Fruit fly (Drosophila melanogaster) whole organism, wandering third instar larva: ENCODE results near the gene Vha13.
A peak's percentile ranks its signal among the peaks of the same experiment; 100 is the strongest.

ENCODE experiments used
- CG32264 ChIP-seq: fragments of 200-800 bp; sonication (Bioruptor generic); optimal IDR thresholded peaks from 2 replicates; lab custom pipeline; 2016; ENCODE audit warnings: missing biosample characterization, missing genetic modification characterization
- CrebA ChIP-seq: fragments of 200-800 bp; sonication (Bioruptor generic); optimal IDR thresholded peaks from 2 replicates; lab custom pipeline; 2016; ENCODE audit warnings: missing biosample characterization, mild to moderate bottlenecking, missing genetic modification characterization, borderline replicate concordance
- Dif ChIP-seq: fragments of 200-275, 200-300 bp; sonication (Bioruptor generic); optimal IDR thresholded peaks from 2 replicates; lab custom pipeline; 2018; ENCODE audit warnings: missing biosample characterization, missing genetic modification characterization; ENCODE audit not compliant: partially characterized antibody
- HLH106 ChIP-seq: fragments of 200-800 bp; optimal IDR thresholded peaks from 3 replicates; lab custom pipeline; 2019; ENCODE audit warnings: missing biosample characterization, mild to moderate bottlenecking, missing genetic modification characterization, moderate library complexity
- Hnf4 ChIP-seq: fragments of 200-800 bp; sonication (Bioruptor generic); optimal IDR thresholded peaks from 2 replicates; lab custom pipeline; 2016; ENCODE audit warnings: missing biosample characterization, mild to moderate bottlenecking, missing genetic modification characterization
- Hr83 ChIP-seq: fragments of 200-300 bp; sonication (Bioruptor generic); optimal IDR thresholded peaks from 2 replicates; lab custom pipeline; 2016; ENCODE audit warnings: missing biosample characterization, mild to moderate bottlenecking, missing genetic modification characterization, moderate library complexity; ENCODE audit not compliant: poor library complexity, severe bottlenecking
- Jra ChIP-seq: sonication (Bioruptor generic); optimal IDR thresholded peaks from 2 replicates; lab custom pipeline; 2016; ENCODE audit warnings: missing biosample characterization, missing genetic modification characterization
- Mio ChIP-seq: sonication (Bioruptor generic); optimal IDR thresholded peaks from 2 replicates; lab custom pipeline; 2016; ENCODE audit warnings: missing biosample characterization, missing genetic modification characterization
- Myc ChIP-seq: fragments of >200 bp; optimal IDR thresholded peaks from 2 replicates; lab custom pipeline; 2017
- OdsH ChIP-seq: fragments of 200-800 bp; sonication (Bioruptor generic); optimal IDR thresholded peaks from 2 replicates; lab custom pipeline; 2016; ENCODE audit warnings: missing biosample characterization, mild to moderate bottlenecking, missing genetic modification characterization
- Rel ChIP-seq, 2 experiments: fragments of 200-800 bp; sonication (Bioruptor generic) in 1 of 2; optimal IDR thresholded peaks; 2 replicates in 1 of 2; 3 replicates in 1 of 2; lab custom pipeline; 2016 to 2019; ENCODE audit warnings: mild to moderate bottlenecking in 2 of 2, missing biosample characterization in 2 of 2, missing genetic modification characterization in 2 of 2, moderate library complexity in 1 of 2
- Sp1 ChIP-seq: fragments of 200-800 bp; sonication (Bioruptor generic); optimal IDR thresholded peaks from 3 replicates; lab custom pipeline; 2019; ENCODE audit warnings: missing biosample characterization, mild to moderate bottlenecking, missing genetic modification characterization, moderate library complexity
- Vsx2 ChIP-seq: fragments of 200-300, 225-300 bp; sonication (Bioruptor generic); optimal IDR thresholded peaks from 2 replicates; lab custom pipeline; 2018; ENCODE audit warnings: missing biosample characterization, missing genetic modification characterization; ENCODE audit not compliant: partially characterized antibody
- br ChIP-seq: fragments of 200-800 bp; sonication (Bioruptor generic); optimal IDR thresholded peaks from 2 replicates; lab custom pipeline; 2016; ENCODE audit warnings: missing biosample characterization, missing genetic modification characterization
- dl ChIP-seq, 2 experiments: fragments of 175-275, 200-275 bp in 1 of 2; fragments of 200-275 bp in 1 of 2; sonication (Bioruptor generic); optimal IDR thresholded peaks; lab custom pipeline; 2018; ENCODE audit warnings: mild to moderate bottlenecking in 2 of 2, missing biosample characterization in 2 of 2, missing genetic modification characterization in 2 of 2, moderate library complexity in 2 of 2; ENCODE audit not compliant: partially characterized antibody in 2 of 2, insufficient read depth in 1 of 2
- dmrt93B ChIP-seq: fragments of 200-800 bp; sonication (Bioruptor generic); optimal IDR thresholded peaks from 2 replicates; lab custom pipeline; 2018; ENCODE audit warnings: missing biosample characterization, mild to moderate bottlenecking, missing genetic modification characterization
- dsf ChIP-seq: sonication (Bioruptor generic); optimal IDR thresholded peaks from 2 replicates; lab custom pipeline; 2016; ENCODE audit warnings: missing biosample characterization, missing genetic modification characterization, borderline replicate concordance
- ey ChIP-seq: fragments of 200-800 bp; sonication (Bioruptor generic); optimal IDR thresholded peaks from 2 replicates; lab custom pipeline; 2016; ENCODE audit warnings: missing biosample characterization, missing genetic modification characterization
- foxo ChIP-seq, 2 experiments: fragments of 200-800 bp; sonication (Bioruptor generic); optimal IDR thresholded peaks; 2 replicates in 1 of 2; 3 replicates in 1 of 2; lab custom pipeline; 2016 to 2017; ENCODE audit warnings: missing biosample characterization in 2 of 2, missing genetic modification characterization in 2 of 2
- fru ChIP-seq: fragments of 200-800 bp; sonication (Bioruptor generic); optimal IDR thresholded peaks from 3 replicates; lab custom pipeline; 2016; ENCODE audit warnings: missing biosample characterization, mild to moderate bottlenecking, missing genetic modification characterization
- h ChIP-seq: fragments of 200-800 bp; sonication (Bioruptor generic); optimal IDR thresholded peaks from 3 replicates; lab custom pipeline; 2016; ENCODE audit warnings: missing biosample characterization, mild to moderate bottlenecking, missing genetic modification characterization
- psq ChIP-seq: fragments of 200-800 bp; sonication (Bioruptor generic); optimal IDR thresholded peaks from 3 replicates; lab custom pipeline; 2017; ENCODE audit warnings: missing biosample characterization, mild to moderate bottlenecking, missing genetic modification characterization, moderate library complexity
- rgr ChIP-seq: fragments of 200-800 bp; sonication (Bioruptor generic); optimal IDR thresholded peaks from 3 replicates; lab custom pipeline; 2016; ENCODE audit warnings: missing biosample characterization, mild to moderate bottlenecking, missing genetic modification characterization
- sv ChIP-seq: fragments of 200-800 bp; sonication (Bioruptor generic); optimal IDR thresholded peaks from 3 replicates; lab custom pipeline; 2016; ENCODE audit warnings: missing biosample characterization, missing genetic modification characterization
- usp ChIP-seq: fragments of >200 bp; optimal IDR thresholded peaks from 2 replicates; lab custom pipeline; 2017; ENCODE audit warnings: missing biosample characterization, missing genetic modification characterization
- woc ChIP-seq: sonication (Bioruptor generic); optimal IDR thresholded peaks from 2 replicates; lab custom pipeline; 2016; ENCODE audit warnings: missing biosample characterization, mild to moderate bottlenecking, missing genetic modification characterization

Vha13 gene

DNA sequence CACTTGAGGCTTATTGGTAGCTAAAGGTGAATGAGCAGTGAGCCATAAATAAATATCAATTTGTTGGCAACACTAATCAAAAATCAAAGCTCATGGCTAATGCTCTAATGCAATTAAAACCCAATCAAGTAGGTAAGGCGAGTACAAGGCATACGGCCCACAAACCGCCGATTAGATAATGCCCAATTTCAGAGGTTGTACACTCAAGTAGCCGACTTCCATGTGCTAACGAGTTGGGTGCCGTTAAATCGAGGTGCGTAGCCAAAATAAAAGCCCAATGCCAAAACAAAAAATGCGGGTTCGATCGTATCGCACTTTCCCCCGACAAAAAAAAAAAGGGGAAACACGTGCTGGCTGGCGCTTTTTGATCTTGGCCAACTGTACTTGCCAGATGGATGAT, 22.2 kb downstream of the Vha13 start:
- TF ChIP-seq CG32264 (GFP tag; lab: Kevin White, UChicago) = no peak
- no peak for TF ChIP-seq br (GFP tag; lab: Kevin White, UChicago)
- peak; percentile 40 for TF ChIP-seq h (GFP tag; lab: Kevin White, UChicago)
- no peak for TF ChIP-seq Rel (GFP tag; optimal IDR thresholded peaks at IDR 0.05; lab: Kevin White, UChicago)
- peak; percentile 66 for TF ChIP-seq Rel (tag; optimal IDR thresholded peaks at IDR 0.05; lab: Kevin White, UChicago)
- TF ChIP-seq Jra (GFP tag; lab: Kevin White, UChicago) = no peak
- TF ChIP-seq dl (GFP tag; optimal IDR thresholded peaks at IDR 0.05; lab: Kevin White, UChicago; ENCODE audit: insufficient read depth in 1 of 2, partially characterized antibody in 2 of 2) = no peak
- TF ChIP-seq rgr = no peak
- TF ChIP-seq Myc = no peak
- no peak for TF ChIP-seq fru (GFP tag; lab: Kevin White, UChicago)
- TF ChIP-seq ey (GFP tag; lab: Kevin White, UChicago) = no peak
- no peak for TF ChIP-seq Dif (GFP tag; lab: Kevin White, UChicago)

DNA sequence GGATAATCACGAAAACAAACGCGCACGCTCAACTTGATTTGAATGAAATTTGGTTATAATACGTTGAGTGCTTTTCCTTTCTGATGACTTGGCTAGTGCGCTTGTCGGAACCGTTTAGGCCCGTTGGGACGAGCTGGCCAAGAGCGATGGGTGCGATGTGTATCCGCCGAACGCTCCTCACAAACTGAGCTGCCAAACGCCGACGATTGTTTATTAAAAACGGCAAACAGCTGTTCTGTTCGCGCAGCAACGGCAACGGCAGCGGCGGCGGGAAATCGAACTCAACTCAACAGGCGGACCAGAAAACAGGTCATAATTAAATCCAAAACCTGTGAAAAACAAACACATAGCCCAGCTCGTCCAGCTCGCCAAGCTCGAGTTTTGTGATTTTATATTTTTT, 23.2 kb downstream of the Vha13 start:
- no peak for TF ChIP-seq Rel (GFP tag; optimal IDR thresholded peaks at IDR 0.05; lab: Kevin White, UChicago)
- peak; percentile 4 for TF ChIP-seq Rel (tag; optimal IDR thresholded peaks at IDR 0.05; lab: Kevin White, UChicago)
- TF ChIP-seq woc = no peak
- no peak for TF ChIP-seq Sp1 (GFP tag; lab: Kevin White, UChicago)
- peak; percentile 25 for TF ChIP-seq h (GFP tag; lab: Kevin White, UChicago)
- TF ChIP-seq, all 38 proteins: peak for 2

- TF ChIP-seq Mio (GFP tag; lab: Kevin White, UChicago) = no peak
- TF ChIP-seq Hr83 (GFP tag; lab: Kevin White, UChicago) = no peak
- TF ChIP-seq fru (GFP tag; lab: Kevin White, UChicago) = no peak
- no peak for TF ChIP-seq foxo (GFP tag; optimal IDR thresholded peaks at IDR 0.05; lab: Kevin White, UChicago)
- no peak for TF ChIP-seq dsf (GFP tag; lab: Kevin White, UChicago)
- no peak for TF ChIP-seq Vsx2 (GFP tag; lab: Kevin White, UChicago)
- TF ChIP-seq rgr = no peak
These were observed 24.3 kb downstream of the Vha13 start for dm6 chr3R:19619908-19620307.

DNA sequence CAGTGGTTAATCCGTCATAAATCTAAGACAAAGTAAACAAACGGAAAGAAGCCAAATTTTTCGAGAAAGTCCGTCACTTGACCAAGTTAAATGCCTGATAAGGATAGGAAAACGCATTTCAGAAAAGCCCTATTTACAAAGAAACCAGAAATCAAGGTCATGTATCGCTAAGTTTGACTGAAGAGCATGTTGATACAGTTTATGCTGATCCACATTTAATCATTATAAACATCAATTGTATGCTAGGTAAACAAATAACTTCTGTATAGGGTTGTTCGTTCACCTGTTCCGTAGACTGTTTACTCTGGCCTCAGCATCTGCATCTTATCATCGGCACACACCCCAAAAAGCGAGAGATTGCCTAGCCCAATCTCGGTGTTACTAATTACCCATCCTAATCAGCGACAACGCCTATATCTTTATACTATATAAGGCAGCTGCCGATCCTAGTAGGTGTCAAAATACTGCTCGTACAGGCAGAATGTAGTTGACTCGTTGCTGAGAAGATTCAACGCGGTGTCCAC, 31.2 kb downstream of the Vha13 start, which contains the start of gene CG16727:
CG16727 (plus strand) TSS at position 474 of the 524 bp plus-strand sequence.
- TF ChIP-seq h (GFP tag; lab: Kevin White, UChicago) = peak; percentile 6
- TF ChIP-seq Hnf4 (GFP tag; lab: Kevin White, UChicago) = no peak
- TF ChIP-seq Sp1 (GFP tag; lab: Kevin White, UChicago) = peak; percentile 24
- TF ChIP-seq rgr = peak; percentile 17
- TF ChIP-seq HLH106 = no peak
- TF ChIP-seq Dif (GFP tag; lab: Kevin White, UChicago) = no peak
- TF ChIP-seq OdsH (GFP tag; lab: Kevin White, UChicago) = peak; percentile 29
- no peak for TF ChIP-seq usp
- no peak for TF ChIP-seq Vsx2 (GFP tag; lab: Kevin White, UChicago)
- no peak for TF ChIP-seq dsf (GFP tag; lab: Kevin White, UChicago)
- no peak for TF ChIP-seq psq (GFP tag; lab: Kevin White, UChicago)

dm6 chr3R:19609925-19610324, 34.3 kb downstream of the Vha13 start, which contains the start of gene CG17752:
Gene CG17752, plus strand, starts transcription at chr3R:19610225.
- TF ChIP-seq HLH106 = no peak
- TF ChIP-seq woc = no peak
- no peak for TF ChIP-seq CrebA (GFP tag; lab: Kevin White, UChicago)
- TF ChIP-seq Hr83 (GFP tag; lab: Kevin White, UChicago) = no peak
- no peak for TF ChIP-seq Hnf4 (GFP tag; lab: Kevin White, UChicago)
- no peak for TF ChIP-seq ey (GFP tag; lab: Kevin White, UChicago)
- no peak for TF ChIP-seq psq (GFP tag; lab: Kevin White, UChicago)
- TF ChIP-seq dmrt93B (GFP tag; lab: Kevin White, UChicago) = no peak
- TF ChIP-seq rgr = no peak
- TF ChIP-seq sv (GFP tag; lab: Kevin White, UChicago) = no peak
- no peak for TF ChIP-seq OdsH (GFP tag; lab: Kevin White, UChicago)
